Worm (Caenorhabditis elegans): Measurements from ENCODE around the gene pnc-1.

Gene pnc-1

ce11 chrIV:183519-183918 lies 765 bp upstream of the pnc-1 start:
- TF ChIP-seq unc-120 (tag; optimal IDR thresholded peaks at IDR 0.05; ENCODE audit: poor library complexity, severe bottlenecking) (no peak), mls-2 (tag; optimal IDR thresholded peaks at IDR 0.05) (no peak), flh-1 (GFP tag; optimal IDR thresholded peaks at IDR 0.05) (no peak), lin-32 (GFP tag; optimal IDR thresholded peaks at IDR 0.05) (no peak), sptf-1 (tag; optimal IDR thresholded peaks at IDR 0.05) (no peak), blmp-1 (tag; optimal IDR thresholded peaks at IDR 0.05) (no peak), pha-4 (tag; optimal IDR thresholded peaks at IDR 0.05) (no peak), snpc-4 (tag; optimal IDR thresholded peaks at IDR 0.05) (no peak), ztf-11 (tag; optimal IDR thresholded peaks at IDR 0.05) (no peak), mab-5 (tag; optimal IDR thresholded peaks at IDR 0.05) (no peak), sem-2 (GFP tag; optimal IDR thresholded peaks at IDR 0.05) (no peak), nhr-2 (tag; optimal IDR thresholded peaks at IDR 0.05) (no peak), unc-39 (tag; optimal IDR thresholded peaks at IDR 0.05) (no peak), nhr-12 (tag; optimal IDR thresholded peaks at IDR 0.05) (no peak), cnd-1 (tag; optimal IDR thresholded peaks at IDR 0.05) (no peak), unc-62 (GFP tag; optimal IDR thresholded peaks at IDR 0.05) (no peak), drap-1 (GFP tag; optimal IDR thresholded peaks at IDR 0.05) (no peak), ceh-39 (tag; optimal IDR thresholded peaks at IDR 0.05) (no peak), M03D4.4 (tag; optimal IDR thresholded peaks at IDR 0.05) (no peak)

- TF ChIP-seq hlh-1 (tag; optimal IDR thresholded peaks at IDR 0.05) (peak; percentile 23), ham-2 (GFP tag; optimal IDR thresholded peaks at IDR 0.05) (no peak), ces-1 (GFP tag; optimal IDR thresholded peaks at IDR 0.05) (peak; percentile 71)
Observed at ce11 chrIV:186110-186509, 1.8 kb downstream of the pnc-1 start.

- TF ChIP-seq elt-1 (tag; optimal IDR thresholded peaks at IDR 0.05; ENCODE audit: borderline replicate concordance, insufficient read depth) (no peak), mep-1 (tag; optimal IDR thresholded peaks at IDR 0.05) (no peak)
Observed at ce11 chrIV:187336-187735, 3.1 kb downstream of the pnc-1 start.

- TF ChIP-seq bed-3 (GFP tag; optimal IDR thresholded peaks at IDR 0.05) (no peak), nhr-76 (tag; optimal IDR thresholded peaks at IDR 0.05) (no peak), cnd-1 (tag; optimal IDR thresholded peaks at IDR 0.05) (no peak), mls-2 (tag; optimal IDR thresholded peaks at IDR 0.05) (no peak), M03D4.4 (tag; optimal IDR thresholded peaks at IDR 0.05) (no peak), lsy-2 (tag; optimal IDR thresholded peaks at IDR 0.05) (no peak), unc-39 (tag; optimal IDR thresholded peaks at IDR 0.05) (no peak)
Observed at ce11 chrIV:189087-189486, 4.8 kb downstream of the pnc-1 start.

- no peak for TF ChIP-seq tbx-8 (GFP tag; optimal IDR thresholded peaks at IDR 0.05)
- peak; percentile 17 for TF ChIP-seq mep-1 (tag; optimal IDR thresholded peaks at IDR 0.05)
- TF ChIP-seq nhr-237 (tag; optimal IDR thresholded peaks at IDR 0.05), result peak; percentile 35
- TF ChIP-seq lin-32 (GFP tag; optimal IDR thresholded peaks at IDR 0.05), result peak; percentile 6
- no peak for TF ChIP-seq unc-39 (tag; optimal IDR thresholded peaks at IDR 0.05)
- TF ChIP-seq lsy-2 (tag; optimal IDR thresholded peaks at IDR 0.05), result peak; percentile 59
- peak; percentile 36 for TF ChIP-seq M03D4.4 (tag; optimal IDR thresholded peaks at IDR 0.05)
- no peak for TF ChIP-seq blmp-1 (tag; optimal IDR thresholded peaks at IDR 0.05)
- peak; percentile 40 for TF ChIP-seq cnd-1 (tag; optimal IDR thresholded peaks at IDR 0.05)
- TF ChIP-seq sem-2 (GFP tag; optimal IDR thresholded peaks at IDR 0.05), result no peak
- TF ChIP-seq pha-4 (tag; optimal IDR thresholded peaks at IDR 0.05), result peak; percentile 61
- peak; percentile 11 for TF ChIP-seq ceh-83 (GFP tag; optimal IDR thresholded peaks at IDR 0.05)
- peak; percentile 24 for TF ChIP-seq drap-1 (GFP tag; optimal IDR thresholded peaks at IDR 0.05)
- TF ChIP-seq mls-2 (tag; optimal IDR thresholded peaks at IDR 0.05), result peak; percentile 69
- peak; percentile 47 for TF ChIP-seq lin-13 (tag; optimal IDR thresholded peaks at IDR 0.05)
- TF ChIP-seq ces-1 (GFP tag; optimal IDR thresholded peaks at IDR 0.05), result peak; percentile 19
- TF ChIP-seq sptf-1 (tag; optimal IDR thresholded peaks at IDR 0.05), result peak; percentile 68
Observed at ce11 chrIV:192046-192445, 7.8 kb downstream of the pnc-1 start, which contains the start of gene Y38C1AA.12. TSS of gene Y38C1AA.12 (plus strand) at chrIV:192256.

ce11 chrIV:194442-194841 lies 10.2 kb downstream of the pnc-1 start, which contains the start of gene csn-3:
TSS of gene csn-3 (plus strand) at chrIV:194742.
- TF ChIP-seq ceh-43 (GFP tag; optimal IDR thresholded peaks at IDR 0.05) (no peak), ceh-83 (GFP tag; optimal IDR thresholded peaks at IDR 0.05) (no peak), nhr-76 (tag; optimal IDR thresholded peaks at IDR 0.05) (no peak), unc-39 (tag; optimal IDR thresholded peaks at IDR 0.05) (no peak), hlh-1 (tag; optimal IDR thresholded peaks at IDR 0.05) (no peak), snpc-4 (tag; optimal IDR thresholded peaks at IDR 0.05) (no peak), blmp-1 (tag; optimal IDR thresholded peaks at IDR 0.05) (no peak), mls-2 (tag; optimal IDR thresholded peaks at IDR 0.05) (no peak), sptf-1 (tag; optimal IDR thresholded peaks at IDR 0.05) (no peak), bed-3 (GFP tag; optimal IDR thresholded peaks at IDR 0.05) (no peak)

Data from whole organism, mixed stage, embryonic.